Worm (Caenorhabditis elegans) whole organism, L4 larva: ENCODE measurements around the gene D1086.17.

Experiments
- F37D6.2 ChIP-seq: sonication (generic microtip); optimal IDR thresholded peaks from 2 replicates; lab custom pipeline; 2016; ENCODE audit warnings: mild to moderate bottlenecking, missing genetic modification characterization, missing compliant biosample characterization
- F44E2.7 ChIP-seq: fragments of 200-800 bp; sonication (Bioruptor generic); IDR thresholded peaks from 2 replicates; pipeline ENCODE4 v2.1.2; 2022; ENCODE audit warnings: missing genetic modification characterization, missing compliant biosample characterization
- T26A8.4 ChIP-seq: fragments of 200-800 bp; sonication (Bioruptor generic); IDR thresholded peaks from 2 replicates; pipeline ENCODE4 v1.3.6; 2022; ENCODE audit warnings: missing genetic modification characterization, missing compliant biosample characterization
- Y5F2A.4 ChIP-seq: fragments of 200-800 bp; sonication (Bioruptor generic); optimal IDR thresholded peaks from 2 replicates; lab custom pipeline; 2018; ENCODE audit warnings: mild to moderate bottlenecking, missing genetic modification characterization, missing compliant biosample characterization
- Y75B8A.6 ChIP-seq: fragments of 200-800 bp; sonication (Bioruptor generic); IDR thresholded peaks from 2 replicates; pipeline ENCODE4 v1.3.6; 2022; ENCODE audit warnings: missing genetic modification reagents, missing genetic modification characterization, missing compliant biosample characterization
- ZK546.5 ChIP-seq, 2 experiments: sonication (generic microtip); optimal IDR thresholded peaks; 2 replicates each; lab custom pipeline; 2017; ENCODE audit warnings: missing biosample characterization in 2 of 2, missing genetic modification characterization in 2 of 2
- ama-1 ChIP-seq: fragments of 150-350 bp; optimal IDR thresholded peaks from 2 replicates; lab custom pipeline; 2014; ENCODE audit warnings: inconsistent platforms, mixed read lengths
- arid-1 ChIP-seq: fragments of 200-800 bp; sonication (Bioruptor generic); conservative IDR thresholded peaks from 2 replicates; pipeline ENCODE4 v1.3.6; 2022; ENCODE audit warnings: missing genetic modification reagents, missing genetic modification characterization, missing compliant biosample characterization
- ceh-82 ChIP-seq: sonication (generic microtip); optimal IDR thresholded peaks from 2 replicates; lab custom pipeline; 2017; ENCODE audit warnings: missing biosample characterization, missing genetic modification characterization
- cey-2 ChIP-seq: sonication (generic microtip); optimal IDR thresholded peaks from 3 replicates; lab custom pipeline; 2017; ENCODE audit warnings: missing genetic modification characterization, mild to moderate bottlenecking, missing compliant biosample characterization, antibody characterized with exemption, borderline replicate concordance; ENCODE audit not compliant: insufficient read depth
- daf-12 ChIP-seq: fragments of 150-350 bp; optimal IDR thresholded peaks from 2 replicates; lab custom pipeline; 2014; ENCODE audit warnings: missing biosample characterization, missing genetic modification reagents, missing genetic modification characterization
- daf-19 ChIP-seq: fragments of 200-800 bp; sonication (Bioruptor generic); conservative IDR thresholded peaks from 2 replicates; pipeline ENCODE4 v1.3.6; 2022; ENCODE audit warnings: missing genetic modification characterization, missing compliant biosample characterization
- dmd-6 ChIP-seq: fragments of 200-800 bp; sonication (Bioruptor generic); IDR thresholded peaks from 2 replicates; pipeline ENCODE4 v1.3.6; 2022; ENCODE audit warnings: missing genetic modification reagents, missing genetic modification characterization, missing compliant biosample characterization
- dve-1 ChIP-seq: sonication (generic microtip); optimal IDR thresholded peaks from 2 replicates; lab custom pipeline; 2017; ENCODE audit warnings: antibody characterized with exemption, mild to moderate bottlenecking, missing genetic modification characterization, missing compliant biosample characterization; ENCODE audit not compliant: insufficient read depth
- egl-27 ChIP-seq: sonication (generic microtip); optimal IDR thresholded peaks from 3 replicates; lab custom pipeline; 2017; ENCODE audit warnings: missing biosample characterization, missing genetic modification reagents, missing genetic modification characterization
- fkh-10 ChIP-seq: fragments of 150-350 bp; optimal IDR thresholded peaks from 2 replicates; lab custom pipeline; 2014; ENCODE audit warnings: missing biosample characterization, missing genetic modification reagents, missing genetic modification characterization
- gei-8 ChIP-seq: fragments of 200-800 bp; sonication (Bioruptor generic); optimal IDR thresholded peaks from 2 replicates; lab custom pipeline; 2018; ENCODE audit warnings: mild to moderate bottlenecking, missing genetic modification characterization, missing compliant biosample characterization
- hmg-1.1 ChIP-seq: fragments of 200-800 bp; sonication (Bioruptor generic); IDR thresholded peaks from 2 replicates; pipeline ENCODE4 v1.3.6; 2022; ENCODE audit warnings: missing genetic modification reagents, missing genetic modification characterization, missing compliant biosample characterization
- lin-13 ChIP-seq: fragments of 150-350 bp; optimal IDR thresholded peaks from 2 replicates; lab custom pipeline; 2014; ENCODE audit warnings: missing biosample characterization, missing genetic modification reagents, missing genetic modification characterization
- lin-15B ChIP-seq: fragments of 150-350 bp; sonication (generic microtip); optimal IDR thresholded peaks from 3 replicates; lab custom pipeline; 2014; ENCODE audit warnings: missing biosample characterization, missing genetic modification characterization
- lin-29 ChIP-seq: fragments of 200-800 bp; sonication (Bioruptor generic); IDR thresholded peaks from 2 replicates; pipeline ENCODE4 v1.3.6; 2022; ENCODE audit warnings: missing genetic modification reagents, missing genetic modification characterization, missing compliant biosample characterization
- lin-38 ChIP-seq: fragments of 200-800 bp; sonication (Bioruptor generic); IDR thresholded peaks from 2 replicates; pipeline ENCODE4 v1.3.6; 2022; ENCODE audit warnings: missing genetic modification reagents, missing genetic modification characterization, missing compliant biosample characterization
- lin-39 ChIP-seq: fragments of 150-350 bp; optimal IDR thresholded peaks from 2 replicates; lab custom pipeline; 2014; ENCODE audit warnings: missing biosample characterization, missing genetic modification reagents, missing genetic modification characterization
- mxl-3 ChIP-seq: fragments of 200-800 bp; sonication (Bioruptor generic); optimal IDR thresholded peaks from 2 replicates; lab custom pipeline; 2018; ENCODE audit warnings: mild to moderate bottlenecking, missing genetic modification characterization, missing compliant biosample characterization
- nhr-102 ChIP-seq: sonication (generic microtip); optimal IDR thresholded peaks from 2 replicates; lab custom pipeline; 2016; ENCODE audit warnings: mild to moderate bottlenecking, missing genetic modification characterization, moderate library complexity, missing compliant biosample characterization
- nhr-111 ChIP-seq: fragments of 200-800 bp; sonication (Bioruptor generic); optimal IDR thresholded peaks from 2 replicates; lab custom pipeline; 2018; ENCODE audit warnings: mild to moderate bottlenecking, missing genetic modification characterization, missing compliant biosample characterization
- nhr-41 ChIP-seq: fragments of 200-800 bp; sonication (Bioruptor generic); IDR thresholded peaks from 2 replicates; pipeline ENCODE4 v1.3.6; 2022; ENCODE audit warnings: missing genetic modification reagents, missing genetic modification characterization, missing compliant biosample characterization
- nhr-42 ChIP-seq: fragments of 200-800 bp; sonication (Bioruptor generic); IDR thresholded peaks from 2 replicates; pipeline ENCODE4 v1.3.6; 2022; ENCODE audit warnings: missing genetic modification characterization, missing compliant biosample characterization
- pha-4 ChIP-seq, 2 experiments: fragments of 150-350 bp in 1 of 2; fragments of 200-800 bp in 1 of 2; sonication (Bioruptor generic) in 1 of 2; IDR thresholded peaks in 1 of 2; optimal IDR thresholded peaks in 1 of 2; 2 replicates each; pipeline versions ENCODE4 v1.3.6 to Lab custom; 2014 to 2022; ENCODE audit warnings: missing genetic modification characterization in 2 of 2, missing genetic modification reagents in 2 of 2, missing biosample characterization in 1 of 2, missing compliant biosample characterization in 1 of 2
- saeg-2 ChIP-seq: fragments of 200-800 bp; sonication (Bioruptor generic); IDR thresholded peaks from 2 replicates; pipeline ENCODE4 v1.3.6; 2022; ENCODE audit warnings: missing genetic modification reagents, missing genetic modification characterization, missing compliant biosample characterization
- set-16 ChIP-seq: fragments of 200-800 bp; sonication (Bioruptor generic); IDR thresholded peaks from 2 replicates; pipeline ENCODE4 v1.3.6; 2022; ENCODE audit warnings: missing genetic modification reagents, missing genetic modification characterization, missing compliant biosample characterization
- skn-1 ChIP-seq: fragments of 150-350 bp; optimal IDR thresholded peaks from 2 replicates; lab custom pipeline; 2014; ENCODE audit warnings: missing biosample characterization, missing genetic modification characterization
- snpc-1.2 ChIP-seq: fragments of 200-800 bp; sonication (Bioruptor generic); IDR thresholded peaks from 2 replicates; pipeline ENCODE4 v1.3.6; 2022; ENCODE audit warnings: missing genetic modification reagents, missing genetic modification characterization, missing compliant biosample characterization
- unc-130 ChIP-seq: sonication (generic microtip); optimal IDR thresholded peaks from 2 replicates; lab custom pipeline; 2016; ENCODE audit warnings: missing genetic modification reagents, missing genetic modification characterization, missing compliant biosample characterization
- unc-39 ChIP-seq: sonication (generic microtip); optimal IDR thresholded peaks from 2 replicates; lab custom pipeline; 2017; ENCODE audit warnings: missing biosample characterization, missing genetic modification characterization
- unc-62 ChIP-seq, 3 experiments: fragments of 150-350 bp in 1 of 3; sonication (generic microtip); optimal IDR thresholded peaks in 2 of 3; peaks in 1 of 3; 1 replicate in 1 of 3; 2 replicates in 2 of 3; lab custom pipeline; 2014 to 2017; ENCODE audit warnings: missing biosample characterization in 3 of 3, missing genetic modification characterization in 3 of 3, missing genetic modification reagents in 3 of 3, missing genotype in 1 of 3
- zfp-3 ChIP-seq: fragments of 200-800 bp; sonication (Bioruptor generic); conservative IDR thresholded peaks from 2 replicates; pipeline ENCODE4 v1.3.6; 2022; ENCODE audit warnings: missing genetic modification reagents, missing genetic modification characterization, missing compliant biosample characterization

The D1086.17 gene

DNA sequence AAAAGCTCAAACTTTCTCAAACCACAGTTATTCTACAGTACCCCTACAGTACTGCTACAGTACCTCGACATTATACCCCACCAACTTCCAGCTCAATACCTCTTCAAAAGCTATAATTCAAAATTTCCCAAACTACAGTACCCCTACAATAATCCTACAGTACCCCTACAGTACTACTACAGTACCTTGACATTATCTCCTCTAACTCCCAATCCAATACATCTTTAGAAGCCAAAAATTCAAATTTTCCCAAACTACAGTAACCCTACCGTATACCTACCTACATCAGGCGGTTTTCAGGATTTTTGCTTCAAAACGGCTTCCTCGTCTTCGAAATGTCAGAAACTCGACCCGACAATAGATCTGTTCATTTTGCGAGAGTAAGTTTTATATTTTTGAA is 10.1 kb upstream of the D1086.17 start, which contains the start of gene F58D12.3:
F58D12.3 (plus strand) TSS at position 301 of the 400 bp plus-strand sequence.
- TF ChIP-seq unc-62 (GFP tag; optimal IDR thresholded peaks at IDR 0.05 in 1 of 2; lab: Kevin White, UChicago) (peak in 1 of 2 experiments; percentile 32), unc-62 (tag; optimal IDR thresholded peaks at IDR 0.05; lab: Kevin White, UChicago) (no peak), snpc-1.2 (GFP tag; lab: Robert Waterston, UW) (no peak), dmd-6 (GFP tag; lab: Robert Waterston, UW) (no peak), nhr-41 (GFP tag; lab: Robert Waterston, UW) (no peak), unc-130 (GFP tag; lab: Kevin White, UChicago) (no peak), pha-4 (GFP tag; IDR thresholded peaks at IDR 0.05; lab: Robert Waterston, UW) (no peak), pha-4 (tag; optimal IDR thresholded peaks at IDR 0.05; lab: Kevin White, UChicago) (no peak)

DNA sequence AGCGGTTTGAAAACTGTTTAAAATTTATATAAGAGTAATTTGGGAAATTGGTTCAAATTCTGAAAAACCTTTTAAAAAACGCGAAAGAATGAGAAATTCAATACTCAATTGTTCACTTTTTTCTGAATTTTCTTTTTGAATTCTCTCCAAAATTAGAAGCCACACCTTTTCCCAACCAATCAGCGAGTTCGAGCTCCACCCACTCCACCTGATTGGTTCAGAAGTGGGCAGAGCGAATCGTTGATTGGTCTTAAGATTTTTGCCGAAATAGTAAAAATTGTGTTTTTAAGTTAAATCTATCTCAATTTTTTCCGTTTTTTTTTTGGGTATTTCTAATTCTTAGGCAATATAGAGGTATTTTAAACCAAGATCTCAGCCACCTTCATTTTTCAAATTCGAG is 3.7 kb upstream of the D1086.17 start:
- TF ChIP-seq gei-8 (no peak), nhr-42 (no peak), nhr-102 (no peak), saeg-2 (GFP tag; lab: Robert Waterston, UW) (no peak), ama-1 (lab: Kevin White, UChicago) (no peak), lin-29 (GFP tag; lab: Robert Waterston, UW) (no peak), F44E2.7 (no peak), lin-38 (GFP tag; lab: Robert Waterston, UW) (no peak), lin-15B (tag; lab: Kevin White, UChicago) (no peak), T26A8.4 (GFP tag; lab: Robert Waterston, UW) (no peak)

DNA sequence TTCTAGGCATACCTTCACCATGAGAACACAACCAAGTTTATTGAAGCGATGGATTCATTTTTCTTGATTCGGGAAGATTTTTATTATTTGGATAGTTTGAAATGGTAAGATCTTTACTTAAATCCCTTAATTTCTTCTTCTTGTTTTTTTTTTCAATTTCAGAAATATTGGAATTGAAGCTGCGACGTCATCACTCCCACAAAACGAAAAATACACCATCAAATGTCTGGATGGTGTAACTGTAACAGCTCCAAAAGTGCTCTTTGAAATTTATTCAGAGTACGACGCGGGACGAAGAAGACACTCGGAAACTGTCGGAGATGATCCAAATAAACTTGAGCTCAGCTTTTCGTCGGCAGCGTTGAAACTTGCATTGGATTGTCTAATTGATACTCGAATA is 3.2 kb upstream of the D1086.17 start, which contains the start of gene D1086.21:
D1086.21 (plus strand) TSS at position 301 of the 400 bp plus-strand sequence.
- TF ChIP-seq Y5F2A.4 (GFP tag; lab: Kevin White, UChicago) = no peak
- no peak for TF ChIP-seq daf-19
- TF ChIP-seq set-16 (GFP tag; lab: Robert Waterston, UW) = no peak
- no peak for TF ChIP-seq skn-1 (tag; lab: Kevin White, UChicago)
- TF ChIP-seq dve-1 = no peak
- TF ChIP-seq zfp-3 = no peak
- no peak for TF ChIP-seq ZK546.5 (tag; optimal IDR thresholded peaks at IDR 0.05; lab: Kevin White, UChicago)
- no peak for TF ChIP-seq daf-12
- TF ChIP-seq F37D6.2 (tag; lab: Kevin White, UChicago) = no peak
- no peak for TF ChIP-seq snpc-1.2 (GFP tag; lab: Robert Waterston, UW)
- no peak for TF ChIP-seq mxl-3 (GFP tag; lab: Kevin White, UChicago)
- no peak for TF ChIP-seq Y75B8A.6
- TF ChIP-seq ceh-82 = no peak
- TF ChIP-seq arid-1 = no peak
- no peak for TF ChIP-seq lin-15B (tag; lab: Kevin White, UChicago)
- no peak for TF ChIP-seq gei-8
- no peak for TF ChIP-seq fkh-10 (GFP tag; lab: Kevin White, UChicago)
- TF ChIP-seq egl-27 (tag; lab: Kevin White, UChicago) = no peak
- TF ChIP-seq nhr-111 (GFP tag; lab: Kevin White, UChicago) = no peak
- no peak for TF ChIP-seq lin-13 (GFP tag; lab: Kevin White, UChicago)

ce11 chrV:14069899-14070298 is 2.2 kb downstream of the D1086.17 start:
- no peak for TF ChIP-seq saeg-2 (GFP tag; lab: Robert Waterston, UW)
- peak in 1 of 2 experiments; percentile 90 for TF ChIP-seq unc-62 (GFP tag; optimal IDR thresholded peaks at IDR 0.05 in 1 of 2; lab: Kevin White, UChicago)
- no peak for TF ChIP-seq unc-62 (tag; optimal IDR thresholded peaks at IDR 0.05; lab: Kevin White, UChicago)
- TF ChIP-seq, all 104 proteins: peak for 1

ce11 chrV:14074160-14074559 is 6.5 kb downstream of the D1086.17 start, which contains the start of gene D1086.11:
D1086.11 (plus strand) TSS chrV:14074460.
- TF ChIP-seq F44E2.7 (no peak), daf-12 (no peak), lin-15B (tag; lab: Kevin White, UChicago) (no peak), lin-39 (tag; lab: Kevin White, UChicago) (no peak), lin-38 (GFP tag; lab: Robert Waterston, UW) (no peak), cey-2 (no peak), unc-39 (tag; lab: Kevin White, UChicago) (no peak), nhr-102 (no peak), fkh-10 (GFP tag; lab: Kevin White, UChicago) (no peak), hmg-1.1 (GFP tag; lab: Robert Waterston, UW) (no peak)
